Worm (Caenorhabditis elegans): ENCODE measurements around the gene F59E12.3.
A peak's percentile ranks its signal among the peaks of the same experiment; 100 is the strongest.

The F59E12.3 gene

ce11 chrII:5596247-5596646 is 41.9 kb upstream of the F59E12.3 start, which contains the start of gene C17G10.1:
C17G10.1 (plus strand) TSS chrII:5596547.
- no peak for TF ChIP-seq dpff-1 (tag; optimal IDR thresholded peaks at IDR 0.05)
- TF ChIP-seq attf-3 (GFP tag; conservative IDR thresholded peaks at IDR 0.05): no peak
- TF ChIP-seq F37B4.10 (GFP tag; IDR thresholded peaks at IDR 0.05): no peak
- no peak for TF ChIP-seq sptf-2 (GFP tag; optimal IDR thresholded peaks at IDR 0.05)
- no peak for TF ChIP-seq madf-3 (GFP tag; IDR thresholded peaks at IDR 0.05)
- TF ChIP-seq lin-35 (GFP tag; optimal IDR thresholded peaks at IDR 0.05): no peak
- no peak for TF ChIP-seq sdz-38 (tag; optimal IDR thresholded peaks at IDR 0.05)
- TF ChIP-seq ztf-18 (tag; optimal IDR thresholded peaks at IDR 0.05): no peak
- TF ChIP-seq bed-2 (GFP tag; IDR thresholded peaks at IDR 0.05): no peak
- no peak for TF ChIP-seq Y79H2A.3 (GFP tag; conservative IDR thresholded peaks at IDR 0.05)

ce11 chrII:5599326-5600044 is 38.7 kb upstream of the F59E12.3 start, which contains the start of gene C17G10.10:
C17G10.10 (minus strand) TSS chrII:5599376.
- TF ChIP-seq sea-2 (GFP tag; IDR thresholded peaks at IDR 0.05): no peak
- no peak for TF ChIP-seq F37B4.10 (GFP tag; IDR thresholded peaks at IDR 0.05)
- TF ChIP-seq mel-28 (tag; optimal IDR thresholded peaks at IDR 0.05; ENCODE audit: borderline replicate concordance): no peak
- no peak for TF ChIP-seq ztf-25 (GFP tag; IDR thresholded peaks at IDR 0.05)
- no peak for TF ChIP-seq nhr-27 (tag; optimal IDR thresholded peaks at IDR 0.05)
- TF ChIP-seq die-1 (tag; optimal IDR thresholded peaks at IDR 0.05): no peak
- TF ChIP-seq ztf-6 (GFP tag; IDR thresholded peaks at IDR 0.05): no peak
- no peak for TF ChIP-seq C06A6.2 (GFP tag; conservative IDR thresholded peaks at IDR 0.05)
- TF ChIP-seq madf-6 (GFP tag; IDR thresholded peaks at IDR 0.05): peak; percentile 81
- TF ChIP-seq bed-1 (GFP tag; IDR thresholded peaks at IDR 0.05): no peak
- peak; percentile 97 for TF ChIP-seq snpc-3.4 (tag; optimal IDR thresholded peaks at IDR 0.05)
- TF ChIP-seq T07F8.4 (tag; optimal IDR thresholded peaks at IDR 0.05): no peak
- TF ChIP-seq Y67H2A.10 (GFP tag; conservative IDR thresholded peaks at IDR 0.05): no peak
- TF ChIP-seq dpl-1 (GFP tag; optimal IDR thresholded peaks at IDR 0.05): no peak
- TF ChIP-seq somi-1 (GFP tag; optimal IDR thresholded peaks at IDR 0.05): no peak
- TF ChIP-seq hrde-1 (tag; optimal IDR thresholded peaks at IDR 0.05; ENCODE audit: borderline replicate concordance): peak; percentile 68
- peak; percentile 34 for TF ChIP-seq tlf-1 (GFP tag; optimal IDR thresholded peaks at IDR 0.05)
- no peak for TF ChIP-seq ets-4 (GFP tag; optimal IDR thresholded peaks at IDR 0.05)
- TF ChIP-seq ztf-18 (tag; optimal IDR thresholded peaks at IDR 0.05): peak; percentile 14
- TF ChIP-seq Y56A3A.18 (GFP tag; IDR thresholded peaks at IDR 0.05): no peak
- 0 out of 2 replicates have a peak, but pooled peaks have one; percentile 11 for TF ChIP-seq hmg-20 (GFP tag; IDR thresholded peaks at IDR 0.05)
- peak; percentile 79 for TF ChIP-seq dox-1 (GFP tag; IDR thresholded peaks at IDR 0.05)
- TF ChIP-seq snpc-1.3 (tag; optimal IDR thresholded peaks at IDR 0.05; ENCODE audit: insufficient read depth): peak; percentile 87
- TF ChIP-seq D2030.7 (GFP tag; IDR thresholded peaks at IDR 0.05): peak; percentile 82
- no peak for TF ChIP-seq lag-1 (GFP tag; IDR thresholded peaks at IDR 0.05)
- peak; percentile 12; the same call in 1 of the 2 replicates for TF ChIP-seq ceh-91 (GFP tag; IDR thresholded peaks at IDR 0.05)
- TF ChIP-seq madf-3 (GFP tag; IDR thresholded peaks at IDR 0.05): 0 out of 2 replicates have a peak, but pooled peaks have one; percentile 13
- TF ChIP-seq aptf-3 (GFP tag; IDR thresholded peaks at IDR 0.05): no peak
- TF ChIP-seq hlh-26 (GFP tag; conservative IDR thresholded peaks at IDR 0.05): no peak
- TF ChIP-seq xnd-1 (tag; optimal IDR thresholded peaks at IDR 0.05): peak; percentile 57
- peak; percentile 58 for TF ChIP-seq fkh-3 (tag; optimal IDR thresholded peaks at IDR 0.05)
- no peak for TF ChIP-seq egl-18 (GFP tag; IDR thresholded peaks at IDR 0.05)
- TF ChIP-seq athp-1 (tag; optimal IDR thresholded peaks at IDR 0.05): no peak
- TF ChIP-seq sdz-38 (tag; optimal IDR thresholded peaks at IDR 0.05): no peak
- no peak for TF ChIP-seq B0019.2 (GFP tag; conservative IDR thresholded peaks at IDR 0.05)
- no peak for TF ChIP-seq lin-26 (GFP tag; IDR thresholded peaks at IDR 0.05)
- TF ChIP-seq rcor-1 (GFP tag; IDR thresholded peaks at IDR 0.05): peak; percentile 66
- TF ChIP-seq F22D6.2 (tag; optimal IDR thresholded peaks at IDR 0.05): peak; percentile 19
- no peak for TF ChIP-seq F57C9.4 (tag; optimal IDR thresholded peaks at IDR 0.05)
- no peak for TF ChIP-seq pha-4 (tag; optimal IDR thresholded peaks at IDR 0.05)

Measured in whole organism, young adult.